Worm (Caenorhabditis elegans): ENCODE measurements around the gene ZK643.6.

DNA sequence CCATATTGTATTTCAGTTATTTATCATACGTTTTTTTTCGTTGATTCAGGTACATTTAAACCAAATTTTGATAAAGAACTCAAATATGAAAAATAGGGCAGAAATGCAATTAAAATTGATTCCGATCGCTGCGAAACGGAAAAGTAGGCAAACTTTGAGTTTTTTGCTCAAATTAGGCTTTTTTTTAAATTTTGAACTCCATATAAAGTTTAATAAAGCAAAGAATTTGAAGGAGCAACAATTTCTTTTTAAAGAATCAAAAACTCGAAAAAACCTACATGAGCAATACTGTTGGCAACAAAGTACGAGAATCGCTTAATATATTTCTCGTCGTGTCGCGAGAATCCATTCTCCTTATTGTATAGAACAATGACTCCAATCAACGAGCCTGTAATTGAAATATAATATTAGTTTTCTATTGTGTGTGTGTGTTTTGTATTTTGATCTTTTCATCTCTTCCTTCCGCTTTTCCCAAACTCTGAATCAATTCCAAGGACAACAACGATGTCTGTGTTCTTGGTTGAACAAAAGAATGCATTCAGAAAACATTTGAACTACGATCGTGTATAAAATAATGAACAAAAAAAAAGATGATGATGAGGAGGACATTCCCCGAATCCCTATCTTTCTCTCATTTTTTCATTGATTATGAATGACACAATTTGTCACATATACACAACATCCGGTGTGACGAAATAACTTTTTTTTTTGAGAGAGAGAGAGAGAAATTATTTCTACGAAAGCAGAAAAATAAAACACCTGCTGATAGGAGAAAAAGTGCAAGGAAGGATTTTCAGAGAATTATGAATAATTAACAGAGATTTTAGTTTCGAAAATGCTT is 18.2 kb upstream of the ZK643.6 start:
- TF ChIP-seq tbx-37 (GFP tag; conservative IDR thresholded peaks at IDR 0.05) (no peak), F13C5.2 (tag; optimal IDR thresholded peaks at IDR 0.05) (no peak), sea-1 (GFP tag; conservative IDR thresholded peaks at IDR 0.05) (no peak), ama-1 (optimal IDR thresholded peaks at IDR 0.05) (no peak), tra-4 (tag; optimal IDR thresholded peaks at IDR 0.05) (no peak), scrt-1 (GFP tag; IDR thresholded peaks at IDR 0.05) (no peak), pes-1 (GFP tag; IDR thresholded peaks at IDR 0.05) (no peak), ets-7 (tag; optimal IDR thresholded peaks at IDR 0.05) (no peak), flt-1 (GFP tag; IDR thresholded peaks at IDR 0.05) (no peak), ceh-36 (tag; optimal IDR thresholded peaks at IDR 0.05) (no peak), tbx-11 (GFP tag; IDR thresholded peaks at IDR 0.05) (no peak)
